Fruit fly (Drosophila melanogaster): Measurements from ENCODE around the gene Bre1.

Gene Bre1

dm6 chr3L:5751740-5752579, 42.0 kb downstream of the Bre1 start, which contains the start of gene DnaJ-1 (continued):
- TF ChIP-seq kah (GFP tag; optimal IDR thresholded peaks at IDR 0.05) (peak; percentile 53), Awh (GFP tag; IDR thresholded peaks at IDR 0.05) (no peak; the same call in 1 of the 2 replicates), twi (tag; optimal IDR thresholded peaks at IDR 0.05) (no peak), CG9932 (GFP tag; IDR thresholded peaks at IDR 0.05) (peak; percentile 51; the same call in 1 of the 2 replicates), CG17912 (GFP tag; optimal IDR thresholded peaks at IDR 0.05) (peak; percentile 27), Meics (GFP tag; optimal IDR thresholded peaks at IDR 0.05) (peak; percentile 39), CG34376 (GFP tag; optimal IDR thresholded peaks at IDR 0.05) (peak; percentile 90), Fer2 (tag; optimal IDR thresholded peaks at IDR 0.05) (no peak), psq (GFP tag; optimal IDR thresholded peaks at IDR 0.05) (no peak), Mrtf (GFP tag; IDR thresholded peaks at IDR 0.05) (no peak), CG17829 (tag; optimal IDR thresholded peaks at IDR 0.05) (peak; percentile 53), ac (GFP tag; optimal IDR thresholded peaks at IDR 0.05) (no peak), CrebB (tag; optimal IDR thresholded peaks at IDR 0.05) (peak; percentile 30), Eip74EF (GFP tag; optimal IDR thresholded peaks at IDR 0.05) (peak in 1 of 2 experiments; percentile 45), CG8478 (optimal IDR thresholded peaks at IDR 0.05) (no peak), Hr3 (GFP tag; optimal IDR thresholded peaks at IDR 0.05) (no peak), CG14667 (GFP tag; IDR thresholded peaks at IDR 0.05) (no peak), odd (GFP tag; optimal IDR thresholded peaks at IDR 0.05) (peak; percentile 54), CG17568 (GFP tag; optimal IDR thresholded peaks at IDR 0.05) (no peak), H15 (GFP tag; IDR thresholded peaks at IDR 0.05) (no peak), nerfin-2 (GFP tag; IDR thresholded peaks at IDR 0.05; ENCODE audit: partially characterized antibody) (peak; percentile 93), CG13287 (GFP tag; IDR thresholded peaks at IDR 0.05; ENCODE audit: partially characterized antibody) (peak; percentile 98), wek (GFP tag; optimal IDR thresholded peaks at IDR 0.05) (peak; percentile 38), yki (optimal IDR thresholded peaks at IDR 0.05) (no peak), ssp (GFP tag; IDR thresholded peaks at IDR 0.05) (no peak; the same call in 1 of the 2 replicates), CG8944 (GFP tag; optimal IDR thresholded peaks at IDR 0.05) (no peak), Camta (GFP tag; optimal IDR thresholded peaks at IDR 0.05) (no peak), dm (GFP tag; optimal IDR thresholded peaks at IDR 0.05) (peak; percentile 45), CG15269 (tag; optimal IDR thresholded peaks at IDR 0.05) (peak; percentile 41), chif (GFP tag; optimal IDR thresholded peaks at IDR 0.05) (peak in 1 of 2 experiments; percentile 6), NfI (GFP tag; optimal IDR thresholded peaks at IDR 0.05) (no peak)

DNA sequence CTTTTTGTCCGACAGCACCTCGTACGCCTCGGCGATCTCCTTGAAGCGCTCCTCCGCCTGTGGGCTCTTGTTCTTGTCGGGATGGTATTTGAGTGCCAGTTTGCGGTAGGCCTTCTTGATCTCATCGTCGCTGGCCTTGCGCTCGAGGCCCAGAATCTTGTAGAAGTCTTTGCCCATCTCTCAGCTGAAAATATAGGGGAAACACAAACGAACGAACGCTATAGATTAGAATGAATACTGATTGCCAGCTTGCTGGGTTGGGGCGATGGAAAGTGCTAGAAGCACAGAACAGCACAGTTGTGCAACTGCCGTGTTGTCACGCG, 42.6 kb downstream of the Bre1 start:
- peak; percentile 67 for TF ChIP-seq CG4328 (GFP tag; optimal IDR thresholded peaks at IDR 0.05)
- TF ChIP-seq sug (tag; optimal IDR thresholded peaks at IDR 0.05) = peak; percentile 51
- no peak for TF ChIP-seq CG9727 (GFP tag; optimal IDR thresholded peaks at IDR 0.05)
- peak in 1 of 2 experiments; percentile 99 for TF ChIP-seq Pdp1 (GFP tag; optimal IDR thresholded peaks at IDR 0.05)
- TF ChIP-seq cwo (GFP tag; optimal IDR thresholded peaks at IDR 0.05) = peak; percentile 49
- peak in 1 of 2 experiments; percentile 17 for TF ChIP-seq insv (GFP tag; optimal IDR thresholded peaks at IDR 0.05)
- no peak for TF ChIP-seq HmgZ (tag; optimal IDR thresholded peaks at IDR 0.05)
- no peak for TF ChIP-seq sd (tag; optimal IDR thresholded peaks at IDR 0.05)
- TF ChIP-seq lab (GFP tag; optimal IDR thresholded peaks at IDR 0.05) = no peak
- TF ChIP-seq Fer2 (tag; optimal IDR thresholded peaks at IDR 0.05) = no peak

All from whole organism, embryonic.